Fruit fly (Drosophila melanogaster) whole organism, wandering third instar larva: ENCODE data around the gene CG13039.

Experiments used
- Dfd ChIP-seq: fragments of >200 bp; optimal IDR thresholded peaks from 2 replicates; lab custom pipeline; 2017; ENCODE audit warnings: missing biosample characterization, missing genetic modification characterization
- HLH106 ChIP-seq: fragments of 200-800 bp; optimal IDR thresholded peaks from 3 replicates; lab custom pipeline; 2019; ENCODE audit warnings: missing biosample characterization, mild to moderate bottlenecking, missing genetic modification characterization, moderate library complexity
- Hnf4 ChIP-seq: fragments of 200-800 bp; sonication (Bioruptor generic); optimal IDR thresholded peaks from 2 replicates; lab custom pipeline; 2016; ENCODE audit warnings: missing biosample characterization, mild to moderate bottlenecking, missing genetic modification characterization
- Hr83 ChIP-seq: fragments of 200-300 bp; sonication (Bioruptor generic); optimal IDR thresholded peaks from 2 replicates; lab custom pipeline; 2016; ENCODE audit warnings: missing biosample characterization, mild to moderate bottlenecking, missing genetic modification characterization, moderate library complexity; ENCODE audit not compliant: poor library complexity, severe bottlenecking
- brk ChIP-seq: fragments of 200-800 bp; sonication (Bioruptor generic); optimal IDR thresholded peaks from 2 replicates; lab custom pipeline; 2016; ENCODE audit warnings: missing biosample characterization, mild to moderate bottlenecking, missing genetic modification characterization
- dl ChIP-seq, 2 experiments: fragments of 175-275, 200-275 bp in 1 of 2; fragments of 200-275 bp in 1 of 2; sonication (Bioruptor generic); optimal IDR thresholded peaks; lab custom pipeline; 2018; ENCODE audit warnings: mild to moderate bottlenecking in 2 of 2, missing biosample characterization in 2 of 2, missing genetic modification characterization in 2 of 2, moderate library complexity in 2 of 2; ENCODE audit not compliant: partially characterized antibody in 2 of 2, insufficient read depth in 1 of 2
- foxo ChIP-seq, 2 experiments: fragments of 200-800 bp; sonication (Bioruptor generic); optimal IDR thresholded peaks; 2 replicates in 1 of 2; 3 replicates in 1 of 2; lab custom pipeline; 2016 to 2017; ENCODE audit warnings: missing biosample characterization in 2 of 2, missing genetic modification characterization in 2 of 2
- fru ChIP-seq: fragments of 200-800 bp; sonication (Bioruptor generic); optimal IDR thresholded peaks from 3 replicates; lab custom pipeline; 2016; ENCODE audit warnings: missing biosample characterization, mild to moderate bottlenecking, missing genetic modification characterization
- h ChIP-seq: fragments of 200-800 bp; sonication (Bioruptor generic); optimal IDR thresholded peaks from 3 replicates; lab custom pipeline; 2016; ENCODE audit warnings: missing biosample characterization, mild to moderate bottlenecking, missing genetic modification characterization
- pan ChIP-seq: fragments of >200 bp; optimal IDR thresholded peaks from 2 replicates; lab custom pipeline; 2017
- psq ChIP-seq: fragments of 200-800 bp; sonication (Bioruptor generic); optimal IDR thresholded peaks from 3 replicates; lab custom pipeline; 2017; ENCODE audit warnings: missing biosample characterization, mild to moderate bottlenecking, missing genetic modification characterization, moderate library complexity
- sv ChIP-seq: fragments of 200-800 bp; sonication (Bioruptor generic); optimal IDR thresholded peaks from 3 replicates; lab custom pipeline; 2016; ENCODE audit warnings: missing biosample characterization, missing genetic modification characterization
- usp ChIP-seq: fragments of >200 bp; optimal IDR thresholded peaks from 2 replicates; lab custom pipeline; 2017; ENCODE audit warnings: missing biosample characterization, missing genetic modification characterization

DNA sequence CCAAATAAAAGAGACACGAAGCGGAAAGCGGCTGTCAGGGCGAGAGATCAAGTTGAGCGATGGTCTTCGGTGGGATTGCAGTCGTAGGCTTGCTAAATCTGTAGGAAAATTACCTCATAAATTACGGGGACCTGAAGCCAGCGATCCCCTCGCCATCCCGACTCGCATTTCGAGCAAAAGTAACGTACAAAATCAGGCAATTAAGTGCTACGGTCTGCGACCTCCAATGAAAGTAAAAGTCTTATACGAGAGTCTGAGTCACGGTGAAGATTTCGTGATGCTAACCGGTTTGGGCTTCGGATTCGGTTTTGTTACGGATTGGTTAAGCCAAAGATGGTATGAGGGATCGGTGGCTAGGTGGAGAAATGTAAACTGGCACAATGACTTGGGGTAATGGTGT, 13.3 kb upstream of the CG13039 start:
- TF ChIP-seq Dfd (GFP tag; lab: Kevin White, UChicago): no peak
- no peak for TF ChIP-seq pan (lab: Kevin White, UChicago)
- no peak for TF ChIP-seq psq (GFP tag; lab: Kevin White, UChicago)
- TF ChIP-seq sv (GFP tag; lab: Kevin White, UChicago): no peak
- no peak for TF ChIP-seq foxo (GFP tag; optimal IDR thresholded peaks at IDR 0.05; lab: Kevin White, UChicago)
- no peak for TF ChIP-seq Hr83 (GFP tag; lab: Kevin White, UChicago)
- no peak for TF ChIP-seq brk (GFP tag; lab: Kevin White, UChicago)
- TF ChIP-seq Hnf4 (GFP tag; lab: Kevin White, UChicago): no peak
- TF ChIP-seq h: no peak
- no peak for TF ChIP-seq fru
- TF ChIP-seq usp (GFP tag; lab: Kevin White, UChicago): no peak
- no peak for TF ChIP-seq dl (GFP tag; optimal IDR thresholded peaks at IDR 0.05; lab: Kevin White, UChicago; ENCODE audit: insufficient read depth in 1 of 2, partially characterized antibody in 2 of 2)
- no peak for TF ChIP-seq HLH106 (tag; lab: Kevin White, UChicago)
